Worm (Caenorhabditis elegans) whole organism, young adult: ENCODE results near the gene F59E12.9.

ENCODE experiments used
- C06A6.2 ChIP-seq: fragments of 200-800 bp; sonication (Bioruptor generic); conservative IDR thresholded peaks from 2 replicates; pipeline ENCODE4 v1.3.6; 2022; ENCODE audit warnings: missing genetic modification characterization, missing compliant biosample characterization
- ccch-3 ChIP-seq: fragments of 200-800 bp; sonication (Bioruptor generic); optimal IDR thresholded peaks from 2 replicates; lab custom pipeline; 2018; ENCODE audit warnings: mild to moderate bottlenecking, missing genetic modification characterization, missing compliant biosample characterization
- hmg-1.2 ChIP-seq: fragments of 200-800 bp; sonication (Bioruptor generic); IDR thresholded peaks from 2 replicates; pipeline ENCODE4 v1.3.6; 2022; ENCODE audit warnings: missing genetic modification reagents, missing genetic modification characterization, missing compliant biosample characterization
- lir-1 ChIP-seq: fragments of 200-800 bp; sonication (Bioruptor generic); conservative IDR thresholded peaks from 2 replicates; pipeline ENCODE4 v1.3.6; 2022; ENCODE audit warnings: missing genetic modification reagents, missing genetic modification characterization, missing compliant biosample characterization

DNA sequence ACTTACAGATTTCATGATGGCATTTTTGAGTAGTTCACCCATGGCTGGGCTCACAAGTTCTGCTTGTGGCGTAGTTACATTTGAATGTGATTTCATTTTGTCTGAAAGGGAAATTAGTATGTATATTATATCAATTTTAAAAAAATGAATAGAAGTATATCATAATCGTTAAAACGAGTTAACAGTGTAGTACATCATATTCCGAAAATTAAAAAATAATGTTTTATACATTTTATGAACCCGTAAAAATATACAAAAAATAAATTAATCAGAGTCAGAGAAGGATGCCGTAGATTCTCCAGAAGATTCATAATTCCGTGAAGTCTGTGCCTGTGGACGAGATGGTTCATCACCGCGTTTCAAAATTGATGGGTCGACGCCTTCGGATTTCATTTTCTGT is at the start of gene F59E12.9:
- no peak for TF ChIP-seq lir-1 (GFP tag; lab: Robert Waterston, UW)
- no peak for TF ChIP-seq C06A6.2
- TF ChIP-seq hmg-1.2 (GFP tag; lab: Robert Waterston, UW) = no peak
- TF ChIP-seq ccch-3 (GFP tag; lab: Kevin White, UChicago) = no peak
